Worm (Caenorhabditis elegans) whole organism, L1 larva: ENCODE data around the gene mdh-1.

Source experiments
- C16A3.4 ChIP-seq: fragments of 150-350 bp; optimal IDR thresholded peaks from 2 replicates; lab custom pipeline; 2014; ENCODE audit warnings: missing biosample characterization, missing genetic modification characterization
- F16B12.6 ChIP-seq: fragments of 150-350 bp; optimal IDR thresholded peaks from 2 replicates; lab custom pipeline; 2014; ENCODE audit warnings: missing biosample characterization, missing genetic modification characterization
- blmp-1 ChIP-seq: fragments of 150-350 bp; optimal IDR thresholded peaks from 2 replicates; lab custom pipeline; 2014; ENCODE audit warnings: missing biosample characterization, missing genetic modification characterization
- ceh-63 ChIP-seq: fragments of 200-800 bp; sonication (Bioruptor generic); optimal IDR thresholded peaks from 2 replicates; lab custom pipeline; 2018; ENCODE audit warnings: mild to moderate bottlenecking, missing genetic modification characterization, missing compliant biosample characterization
- ceh-8 ChIP-seq: fragments of 200-800 bp; sonication (Bioruptor generic); optimal IDR thresholded peaks from 2 replicates; lab custom pipeline; 2018; ENCODE audit warnings: mild to moderate bottlenecking, missing genetic modification characterization, moderate library complexity, missing compliant biosample characterization
- dsc-1 ChIP-seq: sonication (generic microtip); optimal IDR thresholded peaks from 2 replicates; lab custom pipeline; 2016; ENCODE audit warnings: mild to moderate bottlenecking, missing genetic modification characterization, missing compliant biosample characterization
- efl-1 ChIP-seq, 4 experiments: fragments of 150-350 bp; optimal IDR thresholded peaks in 3 of 4; peaks in 1 of 4; 1 replicate in 1 of 4; 2 replicates in 3 of 4; lab custom pipeline; 2014; ENCODE audit warnings: missing biosample characterization in 2 of 4, missing genetic modification characterization in 2 of 4, missing genetic modification reagents in 2 of 4
- egl-13 ChIP-seq: sonication (generic microtip); optimal IDR thresholded peaks from 2 replicates; lab custom pipeline; 2016; ENCODE audit warnings: missing genotype, missing genetic modification reagents, missing genetic modification characterization, missing compliant biosample characterization
- egl-27 ChIP-seq, 2 experiments: fragments of 150-350 bp in 1 of 2; sonication (generic microtip); optimal IDR thresholded peaks; 3 replicates each; lab custom pipeline; 2017 to 2018; ENCODE audit warnings: missing biosample characterization in 2 of 2, missing genetic modification characterization in 2 of 2, missing genetic modification reagents in 2 of 2
- elt-3 ChIP-seq, 6 experiments: fragments of 150-350 bp in 1 of 6; sonication (generic microtip); optimal IDR thresholded peaks; 2 replicates each; lab custom pipeline; 2017 to 2018; ENCODE audit warnings: missing biosample characterization in 6 of 6, missing genetic modification characterization in 6 of 6, inconsistent platforms in 1 of 6
- fkh-10 ChIP-seq: sonication (generic microtip); optimal IDR thresholded peaks from 2 replicates; lab custom pipeline; 2017; ENCODE audit warnings: missing biosample characterization, missing genetic modification reagents, missing genetic modification characterization
- fkh-4 ChIP-seq: sonication (generic microtip); optimal IDR thresholded peaks from 2 replicates; lab custom pipeline; 2016; ENCODE audit warnings: missing compliant biosample characterization, missing genetic modification characterization, borderline replicate concordance
- fos-1 ChIP-seq: fragments of 150-350 bp; optimal IDR thresholded peaks from 2 replicates; lab custom pipeline; 2014; ENCODE audit warnings: missing biosample characterization, missing genetic modification characterization
- grh-1 ChIP-seq: fragments of 200-800 bp; sonication (Bioruptor generic); IDR thresholded peaks from 2 replicates; pipeline ENCODE4 v1.3.6; 2022; ENCODE audit warnings: missing genetic modification reagents, missing genetic modification characterization, missing compliant biosample characterization
- hlh-17 ChIP-seq: fragments of 200-800 bp; sonication (Bioruptor generic); optimal IDR thresholded peaks from 2 replicates; lab custom pipeline; 2018; ENCODE audit warnings: missing genetic modification characterization, mild to moderate bottlenecking, missing compliant biosample characterization, moderate library complexity, borderline replicate concordance
- jun-1 ChIP-seq: fragments of 150-350 bp; optimal IDR thresholded peaks from 2 replicates; lab custom pipeline; 2014; ENCODE audit warnings: missing biosample characterization, missing genetic modification reagents, missing genetic modification characterization
- lin-14 ChIP-seq: fragments of 200-800 bp; sonication (Bioruptor generic); optimal IDR thresholded peaks from 2 replicates; lab custom pipeline; 2018; ENCODE audit warnings: mild to moderate bottlenecking, missing genetic modification characterization, moderate library complexity, missing compliant biosample characterization
- lin-35 ChIP-seq, 2 experiments: fragments of 150-350 bp; optimal IDR thresholded peaks; 2 replicates each; lab custom pipeline; 2014; ENCODE audit warnings: missing biosample characterization in 2 of 2, missing genetic modification characterization in 2 of 2, missing genetic modification reagents in 2 of 2
- lsy-2 ChIP-seq, 2 experiments: fragments of 150-350 bp; optimal IDR thresholded peaks; 2 replicates each; lab custom pipeline; 2014; ENCODE audit warnings: missing biosample characterization in 2 of 2, missing genetic modification characterization in 2 of 2
- mep-1 ChIP-seq: fragments of 150-350 bp; optimal IDR thresholded peaks from 2 replicates; lab custom pipeline; 2014; ENCODE audit warnings: missing biosample characterization, missing genetic modification characterization
- nhr-12 ChIP-seq: sonication (generic microtip); optimal IDR thresholded peaks from 2 replicates; lab custom pipeline; 2017; ENCODE audit warnings: missing biosample characterization, missing genetic modification characterization
- nhr-19 ChIP-seq: fragments of 200-800 bp; sonication (Bioruptor generic); conservative IDR thresholded peaks from 2 replicates; pipeline ENCODE4 v1.3.6; 2022; ENCODE audit warnings: missing genetic modification characterization, missing compliant biosample characterization
- nhr-20 ChIP-seq: sonication (generic microtip); optimal IDR thresholded peaks from 2 replicates; lab custom pipeline; 2016; ENCODE audit warnings: mild to moderate bottlenecking, missing genetic modification characterization, missing compliant biosample characterization
- nhr-71 ChIP-seq: sonication (generic microtip); optimal IDR thresholded peaks from 2 replicates; lab custom pipeline; 2016; ENCODE audit warnings: mild to moderate bottlenecking, missing genetic modification characterization, moderate library complexity, missing compliant biosample characterization
- nhr-84 ChIP-seq: sonication (generic microtip); optimal IDR thresholded peaks from 2 replicates; lab custom pipeline; 2017; ENCODE audit warnings: missing biosample characterization, missing genetic modification characterization
- nhr-85 ChIP-seq: sonication (generic microtip); peaks from one replicate; lab custom pipeline; 2016; ENCODE audit warnings: missing genetic modification characterization, inconsistent platforms, missing compliant biosample characterization
- pag-3 ChIP-seq: sonication (generic microtip); optimal IDR thresholded peaks from 2 replicates; lab custom pipeline; 2017; ENCODE audit warnings: missing genetic modification characterization, mild to moderate bottlenecking, missing compliant biosample characterization, antibody characterized with exemption, borderline replicate concordance; ENCODE audit not compliant: insufficient read depth
- rnt-1 ChIP-seq: sonication (generic microtip); optimal IDR thresholded peaks from 2 replicates; lab custom pipeline; 2016; ENCODE audit warnings: mild to moderate bottlenecking, missing genetic modification characterization, moderate library complexity, missing compliant biosample characterization
- snpc-4 ChIP-seq: fragments of 150-350 bp; optimal IDR thresholded peaks from 2 replicates; lab custom pipeline; 2014; ENCODE audit warnings: missing biosample characterization, missing genetic modification characterization
- snu-23 ChIP-seq: sonication (generic microtip); optimal IDR thresholded peaks from 2 replicates; lab custom pipeline; 2016; ENCODE audit warnings: missing genetic modification characterization, missing compliant biosample characterization
- sox-4 ChIP-seq: sonication (generic microtip); optimal IDR thresholded peaks from 2 replicates; lab custom pipeline; 2016; ENCODE audit warnings: missing genetic modification characterization, missing compliant biosample characterization
- sup-37 ChIP-seq: fragments of 200-800 bp; sonication (Bioruptor generic); optimal IDR thresholded peaks from 2 replicates; lab custom pipeline; 2018; ENCODE audit warnings: mild to moderate bottlenecking, missing genetic modification characterization, missing compliant biosample characterization
- tbx-2 ChIP-seq: sonication (generic microtip); optimal IDR thresholded peaks from 2 replicates; lab custom pipeline; 2016; ENCODE audit warnings: missing genetic modification characterization, missing compliant biosample characterization
- unc-130 ChIP-seq: fragments of 150-350 bp; optimal IDR thresholded peaks from 2 replicates; lab custom pipeline; 2017; ENCODE audit warnings: missing biosample characterization, missing genetic modification characterization, inconsistent platforms
- unc-30 ChIP-seq: sonication (generic microtip); optimal IDR thresholded peaks from 2 replicates; lab custom pipeline; 2017; ENCODE audit warnings: missing biosample characterization, missing genetic modification characterization
- unc-62 ChIP-seq: fragments of 150-350 bp; optimal IDR thresholded peaks from 2 replicates; lab custom pipeline; 2014; ENCODE audit warnings: missing biosample characterization, missing genetic modification reagents, missing genetic modification characterization
- unc-98 ChIP-seq: fragments of 200-800 bp; sonication (Bioruptor generic); IDR thresholded peaks from 2 replicates; pipeline ENCODE4 v1.3.6; 2022; ENCODE audit warnings: missing genetic modification characterization, missing compliant biosample characterization
- vab-15 ChIP-seq: sonication (generic microtip); optimal IDR thresholded peaks from 2 replicates; lab custom pipeline; 2017; ENCODE audit warnings: missing genotype, mild to moderate bottlenecking, missing genetic modification characterization, missing compliant biosample characterization
- zag-1 ChIP-seq: fragments of 150-350 bp; optimal IDR thresholded peaks from 2 replicates; lab custom pipeline; 2014; ENCODE audit warnings: missing biosample characterization, missing genetic modification characterization
- ztf-11 ChIP-seq, 2 experiments: sonication (generic microtip); optimal IDR thresholded peaks; 2 replicates each; lab custom pipeline; 2016 to 2017; ENCODE audit warnings: missing genetic modification characterization in 2 of 2, missing biosample characterization in 1 of 2, missing compliant biosample characterization in 1 of 2

mdh-1 gene

DNA sequence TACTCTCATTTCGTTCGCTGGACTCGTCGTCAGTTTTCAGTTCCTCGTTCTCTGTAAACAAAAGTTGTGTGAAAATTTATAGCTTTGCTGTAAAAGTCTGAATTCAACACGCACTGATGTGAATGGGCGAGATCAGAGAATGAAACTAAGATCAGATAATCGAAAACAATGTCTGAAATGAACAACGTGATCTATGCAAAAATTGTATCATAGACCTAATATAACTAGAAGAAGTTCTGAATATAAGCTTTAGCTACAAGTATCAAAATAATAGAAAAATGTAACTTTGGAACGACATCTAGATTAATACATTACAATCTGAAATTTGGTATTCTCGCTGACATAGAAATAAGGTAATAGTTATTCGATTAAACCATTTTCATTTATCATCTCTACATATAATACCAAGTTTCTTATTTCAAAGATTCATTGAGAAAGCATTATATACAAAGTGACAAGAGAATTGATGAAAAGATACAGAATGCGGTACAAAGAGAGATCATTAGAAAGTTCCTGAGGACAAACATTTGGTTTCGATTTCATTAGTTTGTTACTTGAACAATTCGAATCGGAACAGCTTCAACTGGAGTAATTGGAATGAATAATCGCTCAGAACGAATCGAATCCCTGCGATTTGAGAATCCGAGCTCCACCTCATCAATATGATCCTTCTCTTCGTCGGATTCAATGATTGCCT is 12.0 kb downstream of the mdh-1 start, which contains the start of gene moc-2:
Gene moc-2, minus strand, starts transcription at position 51 of the 697 bp plus-strand sequence.
- no peak for TF ChIP-seq vab-15
- no peak for TF ChIP-seq tbx-2
- TF ChIP-seq lsy-2 (tag; optimal IDR thresholded peaks at IDR 0.05; lab: Kevin White, UChicago), result peak in 1 of 2 experiments; percentile 17
- TF ChIP-seq C16A3.4 (tag; lab: Kevin White, UChicago), result no peak
- no peak for TF ChIP-seq unc-98
- TF ChIP-seq egl-13 (tag; lab: Kevin White, UChicago), result no peak
- peak; percentile 56 for TF ChIP-seq nhr-85 (tag; lab: Kevin White, UChicago)
- TF ChIP-seq elt-3 (tag; optimal IDR thresholded peaks at IDR 0.05; lab: Kevin White, UChicago), result peak in 2 of 6 experiments; percentile 11 to 55
- peak; percentile 83 for TF ChIP-seq blmp-1
- TF ChIP-seq sup-37 (GFP tag; lab: Kevin White, UChicago), result no peak
- TF ChIP-seq egl-27 (tag; optimal IDR thresholded peaks at IDR 0.05; lab: Kevin White, UChicago), result no peak
- TF ChIP-seq jun-1, result no peak
- no peak for TF ChIP-seq rnt-1 (tag; lab: Kevin White, UChicago)
- no peak for TF ChIP-seq nhr-12 (tag; lab: Kevin White, UChicago)
- TF ChIP-seq fkh-10 (GFP tag; lab: Kevin White, UChicago), result no peak
- no peak for TF ChIP-seq ceh-63
- no peak for TF ChIP-seq F16B12.6 (tag; lab: Kevin White, UChicago)
- no peak for TF ChIP-seq snpc-4 (tag; lab: Kevin White, UChicago)

DNA sequence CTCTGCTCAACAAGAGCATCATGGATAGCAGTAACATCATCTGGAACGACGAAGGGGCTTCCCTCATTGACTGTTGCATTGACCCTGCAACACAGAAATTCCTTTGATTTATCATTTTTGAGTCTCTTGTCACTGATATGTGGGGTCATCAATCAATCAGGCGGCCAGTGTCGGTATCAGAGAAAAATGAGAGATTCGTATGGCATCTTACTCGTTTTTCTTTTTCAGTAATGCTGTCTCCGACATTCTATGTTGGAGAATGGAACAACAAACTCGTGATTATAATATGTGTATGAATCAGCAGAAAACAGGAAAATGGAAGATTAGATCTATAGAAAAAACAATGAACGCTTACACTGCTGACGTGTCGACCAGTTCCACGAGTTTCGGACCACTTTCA is 13.2 kb downstream of the mdh-1 start:
- TF ChIP-seq hlh-17 (GFP tag; lab: Kevin White, UChicago) (no peak), lin-14 (peak; percentile 69), lin-35 (GFP tag; optimal IDR thresholded peaks at IDR 0.05; lab: Kevin White, UChicago) (peak in 1 of 2 experiments; percentile 55), snu-23 (GFP tag; lab: Kevin White, UChicago) (peak; percentile 42), blmp-1 (peak; percentile 80), lsy-2 (tag; optimal IDR thresholded peaks at IDR 0.05; lab: Kevin White, UChicago) (peak in 1 of 2 experiments; percentile 49), nhr-84 (tag; lab: Kevin White, UChicago) (no peak), nhr-85 (tag; lab: Kevin White, UChicago) (peak; percentile 91), nhr-20 (tag; lab: Kevin White, UChicago) (peak; percentile 74), unc-130 (tag; lab: Kevin White, UChicago) (no peak), pag-3 (peak; percentile 32), tbx-2 (peak; percentile 18), nhr-19 (GFP tag; lab: Robert Waterston, UW) (peak; percentile 32; the same call in 1 of the 2 replicates), nhr-71 (peak; percentile 64), grh-1 (GFP tag; lab: Robert Waterston, UW) (peak; percentile 6; the same call in 1 of the 2 replicates), elt-3 (tag; optimal IDR thresholded peaks at IDR 0.05; lab: Kevin White, UChicago) (peak in 4 of 6 experiments; percentile 11 to 86 (median 61)), mep-1 (tag; lab: Kevin White, UChicago) (peak; percentile 12), efl-1 (optimal IDR thresholded peaks at IDR 0.05; lab: Kevin White, UChicago) (no peak), efl-1 (GFP tag; optimal IDR thresholded peaks at IDR 0.05 in 1 of 2; lab: Kevin White, UChicago) (peak in 1 of 2 experiments; percentile 94), ztf-11 (tag; optimal IDR thresholded peaks at IDR 0.05; lab: Kevin White, UChicago) (no peak), ceh-8 (no peak), dsc-1 (tag; lab: Kevin White, UChicago) (no peak)

DNA sequence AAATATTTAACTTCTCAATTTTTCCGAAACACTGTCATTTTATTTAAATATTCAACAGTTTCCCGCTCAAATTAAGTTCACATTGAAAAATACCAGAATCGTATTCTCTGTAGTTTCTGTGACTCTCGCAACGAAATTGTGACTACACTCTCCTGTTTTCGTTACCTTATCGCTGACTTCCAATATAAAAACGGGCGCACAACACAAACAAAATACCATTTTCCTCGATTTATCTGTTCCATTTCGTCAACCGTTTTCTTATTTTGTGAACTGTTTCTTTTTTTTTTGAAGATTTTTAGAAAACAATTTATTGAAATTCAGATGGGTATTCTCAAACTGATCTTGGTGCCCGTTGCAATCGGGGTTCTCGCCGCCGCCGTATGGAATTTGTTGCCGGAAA is 17.4 kb downstream of the mdh-1 start, which contains the start of gene W01A11.1:
Gene W01A11.1, plus strand, starts transcription at position 322 of the 400 bp plus-strand sequence.
- no peak for TF ChIP-seq zag-1 (tag; lab: Kevin White, UChicago)
- no peak for TF ChIP-seq sox-4
- TF ChIP-seq fkh-4 (tag; lab: Kevin White, UChicago), result no peak
- TF ChIP-seq unc-62, result no peak
- no peak for TF ChIP-seq fos-1 (tag; lab: Kevin White, UChicago)
- no peak for TF ChIP-seq elt-3 (tag; optimal IDR thresholded peaks at IDR 0.05; lab: Kevin White, UChicago)
- no peak for TF ChIP-seq nhr-84 (tag; lab: Kevin White, UChicago)
- no peak for TF ChIP-seq unc-30 (tag; lab: Kevin White, UChicago)
